Worm (Caenorhabditis elegans): ENCODE results near the gene F47B8.8.

DNA sequence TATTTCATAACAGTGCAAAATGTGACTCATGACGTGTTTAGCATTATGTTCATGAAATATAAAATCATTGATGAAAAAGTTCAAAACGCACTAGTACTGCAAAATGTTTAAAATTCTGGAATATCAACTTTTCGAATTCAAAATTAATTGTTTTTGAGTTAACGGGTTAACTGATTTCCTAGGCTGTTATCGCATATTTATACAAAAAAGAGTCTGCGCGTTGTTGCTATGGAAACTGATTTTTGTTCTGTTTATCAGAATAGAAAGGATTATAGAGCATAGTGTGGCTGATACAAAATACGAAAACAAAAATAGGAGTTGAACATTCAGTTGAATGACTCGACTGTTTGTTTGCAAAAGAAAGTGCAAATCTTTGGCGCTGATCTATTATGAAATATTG lies 13.9 kb upstream of the F47B8.8 start:
- TF ChIP-seq fkh-10 (GFP tag; optimal IDR thresholded peaks at IDR 0.05), result no peak
- TF ChIP-seq hlh-30 (tag; optimal IDR thresholded peaks at IDR 0.05; ENCODE audit: insufficient read depth), result no peak
- no peak for TF ChIP-seq pqm-1 (tag; optimal IDR thresholded peaks at IDR 0.05)
- no peak for TF ChIP-seq tbx-7 (tag; optimal IDR thresholded peaks at IDR 0.05)
- no peak for TF ChIP-seq ama-1 (optimal IDR thresholded peaks at IDR 0.05)
